Worm (Caenorhabditis elegans): ENCODE data around the gene fbxa-151.
"Not testable (repeated sequence)": the region's sequence is repeated elsewhere in the genome, so short reads cannot be mapped to it uniquely, and the experiment has no call there.

Gene fbxa-151

ce11 chrIII:1266799-1267198 lies at the start of gene fbxa-151:
fbxa-151 (minus strand) TSS chrIII:1266899.
- TF ChIP-seq ref-1 (GFP tag; conservative IDR thresholded peaks at IDR 0.05); T22C8.4 (GFP tag; IDR thresholded peaks at IDR 0.05); klf-2 (GFP tag; conservative IDR thresholded peaks at IDR 0.05): not testable (repeated sequence)

- no peak for TF ChIP-seq tab-1 (GFP tag; IDR thresholded peaks at IDR 0.05)
- TF ChIP-seq med-1 (GFP tag; optimal IDR thresholded peaks at IDR 0.05; ENCODE audit: insufficient read depth), result no peak
- no peak for TF ChIP-seq ztf-23 (GFP tag; IDR thresholded peaks at IDR 0.05)
- TF ChIP-seq ztf-29 (GFP tag; IDR thresholded peaks at IDR 0.05), result no peak
- TF ChIP-seq ref-1 (GFP tag; conservative IDR thresholded peaks at IDR 0.05), result no peak
- no peak for TF ChIP-seq flt-1 (GFP tag; IDR thresholded peaks at IDR 0.05)
- TF ChIP-seq cog-1 (tag; optimal IDR thresholded peaks at IDR 0.05), result no peak
Observed at ce11 chrIII:1315038-1315437, 48.3 kb upstream of the fbxa-151 start, which contains the start of the genes fbxa-80 and fbxa-19. fbxa-80 (minus strand) TSS chrIII:1315210. fbxa-19 (plus strand) TSS chrIII:1315401.

- TF ChIP-seq ref-1 (GFP tag; conservative IDR thresholded peaks at IDR 0.05), result no peak
- TF ChIP-seq tab-1 (GFP tag; IDR thresholded peaks at IDR 0.05), result no peak
- no peak for TF ChIP-seq T22C8.4 (GFP tag; IDR thresholded peaks at IDR 0.05)
- TF ChIP-seq cog-1 (tag; optimal IDR thresholded peaks at IDR 0.05), result no peak
- no peak for TF ChIP-seq klf-2 (GFP tag; conservative IDR thresholded peaks at IDR 0.05)
- no peak for TF ChIP-seq ztf-23 (GFP tag; IDR thresholded peaks at IDR 0.05)
- TF ChIP-seq flt-1 (GFP tag; IDR thresholded peaks at IDR 0.05), result no peak
- TF ChIP-seq ztf-29 (GFP tag; IDR thresholded peaks at IDR 0.05), result no peak
- no peak for TF ChIP-seq med-1 (GFP tag; optimal IDR thresholded peaks at IDR 0.05; ENCODE audit: insufficient read depth)
Observed at ce11 chrIII:1314283-1314682, 47.6 kb upstream of the fbxa-151 start.

- no peak for TF ChIP-seq tab-1 (GFP tag; IDR thresholded peaks at IDR 0.05)
- no peak for TF ChIP-seq ztf-29 (GFP tag; IDR thresholded peaks at IDR 0.05)
- no peak for TF ChIP-seq flt-1 (GFP tag; IDR thresholded peaks at IDR 0.05)
- TF ChIP-seq ztf-23 (GFP tag; IDR thresholded peaks at IDR 0.05), result no peak
- TF ChIP-seq cog-1 (tag; optimal IDR thresholded peaks at IDR 0.05), result no peak
- TF ChIP-seq ref-1 (GFP tag; conservative IDR thresholded peaks at IDR 0.05), result no peak
- TF ChIP-seq klf-2 (GFP tag; conservative IDR thresholded peaks at IDR 0.05), result no peak
- TF ChIP-seq med-1 (GFP tag; optimal IDR thresholded peaks at IDR 0.05; ENCODE audit: insufficient read depth), result no peak
- no peak for TF ChIP-seq T22C8.4 (GFP tag; IDR thresholded peaks at IDR 0.05)
Observed at ce11 chrIII:1311367-1311766, 44.7 kb upstream of the fbxa-151 start.

ce11 chrIII:1308887-1309286 lies 42.2 kb upstream of the fbxa-151 start, which contains the start of gene Y82E9BL.12:
Y82E9BL.12 (plus strand) TSS chrIII:1309187.
- TF ChIP-seq klf-2 (GFP tag; conservative IDR thresholded peaks at IDR 0.05), result no peak
- TF ChIP-seq med-1 (GFP tag; optimal IDR thresholded peaks at IDR 0.05; ENCODE audit: insufficient read depth), result no peak
- TF ChIP-seq ztf-23 (GFP tag; IDR thresholded peaks at IDR 0.05), result no peak
- no peak for TF ChIP-seq cog-1 (tag; optimal IDR thresholded peaks at IDR 0.05)
- no peak for TF ChIP-seq ref-1 (GFP tag; conservative IDR thresholded peaks at IDR 0.05)
- no peak for TF ChIP-seq ztf-29 (GFP tag; IDR thresholded peaks at IDR 0.05)
- no peak for TF ChIP-seq T22C8.4 (GFP tag; IDR thresholded peaks at IDR 0.05)
- TF ChIP-seq tab-1 (GFP tag; IDR thresholded peaks at IDR 0.05), result no peak
- TF ChIP-seq flt-1 (GFP tag; IDR thresholded peaks at IDR 0.05), result no peak

- TF ChIP-seq ref-1 (GFP tag; conservative IDR thresholded peaks at IDR 0.05), result no peak
- no peak for TF ChIP-seq ztf-29 (GFP tag; IDR thresholded peaks at IDR 0.05)
- TF ChIP-seq klf-2 (GFP tag; conservative IDR thresholded peaks at IDR 0.05), result no peak
- TF ChIP-seq tab-1 (GFP tag; IDR thresholded peaks at IDR 0.05), result no peak
- no peak for TF ChIP-seq flt-1 (GFP tag; IDR thresholded peaks at IDR 0.05)
- no peak for TF ChIP-seq cog-1 (tag; optimal IDR thresholded peaks at IDR 0.05)
- TF ChIP-seq T22C8.4 (GFP tag; IDR thresholded peaks at IDR 0.05), result no peak
- no peak for TF ChIP-seq ztf-23 (GFP tag; IDR thresholded peaks at IDR 0.05)
- TF ChIP-seq med-1 (GFP tag; optimal IDR thresholded peaks at IDR 0.05; ENCODE audit: insufficient read depth), result no peak
Observed at ce11 chrIII:1308209-1308608, 41.5 kb upstream of the fbxa-151 start, which contains the start of gene fbxa-79. fbxa-79 (minus strand) TSS chrIII:1308294.

- TF ChIP-seq ref-1 (GFP tag; conservative IDR thresholded peaks at IDR 0.05) (no peak), T22C8.4 (GFP tag; IDR thresholded peaks at IDR 0.05) (no peak), med-1 (GFP tag; optimal IDR thresholded peaks at IDR 0.05; ENCODE audit: insufficient read depth) (no peak), ztf-23 (GFP tag; IDR thresholded peaks at IDR 0.05) (no peak), cog-1 (tag; optimal IDR thresholded peaks at IDR 0.05) (no peak), ztf-29 (GFP tag; IDR thresholded peaks at IDR 0.05) (no peak), flt-1 (GFP tag; IDR thresholded peaks at IDR 0.05) (no peak), klf-2 (GFP tag; conservative IDR thresholded peaks at IDR 0.05) (no peak), tab-1 (GFP tag; IDR thresholded peaks at IDR 0.05) (no peak)
Observed at ce11 chrIII:1307333-1307732, 40.6 kb upstream of the fbxa-151 start.

- no peak for TF ChIP-seq klf-2 (GFP tag; conservative IDR thresholded peaks at IDR 0.05)
- TF ChIP-seq flt-1 (GFP tag; IDR thresholded peaks at IDR 0.05), result no peak
- no peak for TF ChIP-seq ztf-29 (GFP tag; IDR thresholded peaks at IDR 0.05)
- TF ChIP-seq cog-1 (tag; optimal IDR thresholded peaks at IDR 0.05), result no peak
- TF ChIP-seq tab-1 (GFP tag; IDR thresholded peaks at IDR 0.05), result no peak
- no peak for TF ChIP-seq med-1 (GFP tag; optimal IDR thresholded peaks at IDR 0.05; ENCODE audit: insufficient read depth)
- no peak for TF ChIP-seq ref-1 (GFP tag; conservative IDR thresholded peaks at IDR 0.05)
- TF ChIP-seq ztf-23 (GFP tag; IDR thresholded peaks at IDR 0.05), result no peak
- no peak for TF ChIP-seq T22C8.4 (GFP tag; IDR thresholded peaks at IDR 0.05)
Observed at ce11 chrIII:1303414-1303813, 36.7 kb upstream of the fbxa-151 start, which contains the start of gene fbxa-75. fbxa-75 (plus strand) TSS chrIII:1303714.

- TF ChIP-seq ref-1 (GFP tag; conservative IDR thresholded peaks at IDR 0.05), result no peak
Observed at ce11 chrIII:1297604-1298003, 30.9 kb upstream of the fbxa-151 start, which contains the start of gene fbxa-28. fbxa-28 (plus strand) TSS chrIII:1297904.

ce11 chrIII:1295149-1295716 lies 28.5 kb upstream of the fbxa-151 start, which contains the start of gene fbxa-35:
fbxa-35 (plus strand) TSS chrIII:1295666.
- TF ChIP-seq ztf-29 (GFP tag; IDR thresholded peaks at IDR 0.05) (no peak), klf-2 (GFP tag; conservative IDR thresholded peaks at IDR 0.05) (no peak), ztf-23 (GFP tag; IDR thresholded peaks at IDR 0.05) (no peak), med-1 (GFP tag; optimal IDR thresholded peaks at IDR 0.05; ENCODE audit: insufficient read depth) (no peak), T22C8.4 (GFP tag; IDR thresholded peaks at IDR 0.05) (no peak), tab-1 (GFP tag; IDR thresholded peaks at IDR 0.05) (no peak)

Measured in whole organism, midembryonic.